Worm (Caenorhabditis elegans): Measurements from ENCODE around the gene C09B9.7.

ce11 chrIV:5063297-5063696 lies 2.4 kb upstream of the C09B9.7 start:
- TF ChIP-seq elt-3 (tag; optimal IDR thresholded peaks at IDR 0.05) (no peak), zag-1 (tag; optimal IDR thresholded peaks at IDR 0.05) (no peak), blmp-1 (tag; optimal IDR thresholded peaks at IDR 0.05; ENCODE audit: insufficient read depth) (no peak), nhr-237 (tag; optimal IDR thresholded peaks at IDR 0.05) (no peak), fos-1 (tag; optimal IDR thresholded peaks at IDR 0.05) (no peak), ZK546.5 (tag; optimal IDR thresholded peaks at IDR 0.05) (no peak), nhr-77 (tag; optimal IDR thresholded peaks at IDR 0.05) (no peak), nhr-25 (tag; optimal IDR thresholded peaks at IDR 0.05) (no peak)

Data from whole organism, L2 larva.